Fruit fly (Drosophila melanogaster): ENCODE data around the gene CG43736.

CG43736 gene

DNA sequence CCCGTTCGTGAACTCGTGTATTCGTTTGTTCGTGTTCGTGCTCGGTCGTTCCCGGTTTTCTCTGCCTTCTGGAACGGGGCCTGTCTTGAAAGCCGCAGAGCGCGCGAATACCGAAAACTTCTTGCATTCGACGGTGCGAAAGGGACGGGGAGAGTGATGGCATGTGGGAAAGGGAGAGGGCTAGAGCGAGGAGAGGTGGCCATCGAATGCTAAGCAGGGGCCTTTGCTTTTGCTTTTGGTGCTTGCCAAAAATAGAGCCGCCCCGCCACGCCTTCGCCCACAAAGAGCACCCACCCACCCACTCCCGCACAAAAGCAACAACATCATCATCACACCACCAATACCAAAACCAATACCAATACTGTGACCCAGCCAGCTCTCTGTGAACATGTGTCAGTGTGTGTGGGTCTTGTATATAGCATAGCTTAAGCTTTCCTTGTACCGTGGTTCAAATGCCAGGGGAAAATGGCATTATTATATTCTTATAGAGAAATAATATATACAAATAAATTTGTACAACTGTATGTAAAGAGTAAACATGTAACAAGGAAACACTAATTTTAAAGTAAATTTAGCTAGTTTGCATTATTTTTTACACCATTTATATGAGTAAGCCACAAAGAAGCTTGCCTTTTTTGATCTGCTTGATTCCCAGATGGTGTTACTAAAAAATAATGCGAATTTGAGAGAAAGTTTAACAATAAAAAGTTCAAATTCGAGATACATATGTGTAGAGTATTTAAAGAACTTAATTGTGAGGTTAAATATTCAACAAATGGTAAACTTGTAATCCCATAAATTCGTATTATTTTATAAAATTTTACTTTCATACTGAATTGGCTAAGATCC lies 3.7 kb downstream of the CG43736 start, which contains the start of gene CG14434 (continued):
- peak; percentile 87 for TF ChIP-seq dmrt11E (tag; optimal IDR thresholded peaks at IDR 0.05)
- TF ChIP-seq CG8924 (tag; optimal IDR thresholded peaks at IDR 0.05) = peak; percentile 82
- TF ChIP-seq CG6654 (GFP tag; optimal IDR thresholded peaks at IDR 0.05) = peak; percentile 75
- peak; percentile 88 for TF ChIP-seq dmrt99B (tag; optimal IDR thresholded peaks at IDR 0.05)
- peak; percentile 84 for TF ChIP-seq CG12391 (tag; optimal IDR thresholded peaks at IDR 0.05)
- TF ChIP-seq nom (GFP tag; optimal IDR thresholded peaks at IDR 0.05) = no peak
- peak; percentile 88 for TF ChIP-seq Ssrp (tag; optimal IDR thresholded peaks at IDR 0.05)
- TF ChIP-seq Trl (optimal IDR thresholded peaks at IDR 0.05) = no peak
- TF ChIP-seq Trl (GFP tag; optimal IDR thresholded peaks at IDR 0.05) = peak; percentile 40
- peak; percentile 42 for TF ChIP-seq Sry-β (GFP tag; optimal IDR thresholded peaks at IDR 0.05)
- 0 out of 2 replicates have a peak, but pooled peaks have one; percentile 9 for TF ChIP-seq peb (GFP tag; IDR thresholded peaks at IDR 0.05)
- TF ChIP-seq CG3838 (GFP tag; optimal IDR thresholded peaks at IDR 0.05) = peak; percentile 40
- TF ChIP-seq az2 (GFP tag; optimal IDR thresholded peaks at IDR 0.05) = peak; percentile 86
- peak; percentile 58 for TF ChIP-seq NK7.1 (GFP tag; optimal IDR thresholded peaks at IDR 0.05)
- TF ChIP-seq CG10209 (GFP tag; optimal IDR thresholded peaks at IDR 0.05) = peak; percentile 78
- peak; percentile 66 for TF ChIP-seq CG10274 (GFP tag; optimal IDR thresholded peaks at IDR 0.05)
- peak; percentile 56 for TF ChIP-seq slp2 (GFP tag; optimal IDR thresholded peaks at IDR 0.05)
- TF ChIP-seq CG4730 (GFP tag; IDR thresholded peaks at IDR 0.05) = peak; percentile 49
- TF ChIP-seq slou (GFP tag; optimal IDR thresholded peaks at IDR 0.05) = peak; percentile 33
- no peak for TF ChIP-seq CG7745 (tag; optimal IDR thresholded peaks at IDR 0.05)
- peak; percentile 49; the same call in 1 of the 3 replicates for TF ChIP-seq ken (GFP tag; IDR thresholded peaks at IDR 0.05)
- peak; percentile 78 for TF ChIP-seq CG6813 (GFP tag; optimal IDR thresholded peaks at IDR 0.05)
- peak; percentile 56 for TF ChIP-seq Mad (GFP tag; optimal IDR thresholded peaks at IDR 0.05)
- TF ChIP-seq CG10959 (GFP tag; IDR thresholded peaks at IDR 0.05) = no peak
- no peak for TF ChIP-seq dimm (GFP tag; IDR thresholded peaks at IDR 0.05)
- TF ChIP-seq CG6175 (GFP tag; IDR thresholded peaks at IDR 0.05) = no peak
- TF ChIP-seq org-1 (GFP tag; optimal IDR thresholded peaks at IDR 0.05) = peak; percentile 81
- TF ChIP-seq jumu (GFP tag; optimal IDR thresholded peaks at IDR 0.05) = peak; percentile 33
- TF ChIP-seq CG8281 (tag; optimal IDR thresholded peaks at IDR 0.05) = peak; percentile 49
- TF ChIP-seq sisA (GFP tag; IDR thresholded peaks at IDR 0.05) = peak; percentile 58; the same call in 1 of the 2 replicates
- TF ChIP-seq CG42726 (GFP tag; IDR thresholded peaks at IDR 0.05; ENCODE audit: partially characterized antibody) = no peak
- peak in 1 of 2 experiments; percentile 42 for TF ChIP-seq insv (GFP tag; optimal IDR thresholded peaks at IDR 0.05)
- TF ChIP-seq crp (GFP tag; optimal IDR thresholded peaks at IDR 0.05) = peak in 1 of 2 experiments; percentile 39
- peak; percentile 70 for TF ChIP-seq CG2202 (tag; optimal IDR thresholded peaks at IDR 0.05)
- no peak for TF ChIP-seq CG12071 (GFP tag; optimal IDR thresholded peaks at IDR 0.05)
- TF ChIP-seq CkIIα-i1 (GFP tag; IDR thresholded peaks at IDR 0.05) = no peak
- TF ChIP-seq shn (GFP tag; optimal IDR thresholded peaks at IDR 0.05) = peak; percentile 41
- no peak; the same call in 1 of the 2 replicates for TF ChIP-seq sob (GFP tag; IDR thresholded peaks at IDR 0.05)
- TF ChIP-seq twi (tag; optimal IDR thresholded peaks at IDR 0.05) = peak; percentile 71
- TF ChIP-seq disco-r (GFP tag; optimal IDR thresholded peaks at IDR 0.05) = peak; percentile 44
- TF ChIP-seq knrl (GFP tag; IDR thresholded peaks at IDR 0.05; ENCODE audit: partially characterized antibody) = no peak
- peak; percentile 71 for TF ChIP-seq PHDP (tag; optimal IDR thresholded peaks at IDR 0.05)
- peak; percentile 86 for TF ChIP-seq CG31441 (GFP tag; IDR thresholded peaks at IDR 0.05)
- peak; percentile 17 for TF ChIP-seq CG3065 (GFP tag; optimal IDR thresholded peaks at IDR 0.05)
- TF ChIP-seq CG16815 (GFP tag; optimal IDR thresholded peaks at IDR 0.05) = peak; percentile 80
- TF ChIP-seq CG18764 (GFP tag; optimal IDR thresholded peaks at IDR 0.05) = peak; percentile 61
- TF ChIP-seq row (GFP tag; IDR thresholded peaks at IDR 0.05) = peak; percentile 74
- peak; percentile 64 for TF ChIP-seq Ptx1 (GFP tag; IDR thresholded peaks at IDR 0.05)
- TF ChIP-seq Optix (GFP tag; IDR thresholded peaks at IDR 0.05) = no peak

All from whole organism, embryonic.